Fruit fly (Drosophila melanogaster): ENCODE results near the gene CG31441.

The CG31441 gene

DNA sequence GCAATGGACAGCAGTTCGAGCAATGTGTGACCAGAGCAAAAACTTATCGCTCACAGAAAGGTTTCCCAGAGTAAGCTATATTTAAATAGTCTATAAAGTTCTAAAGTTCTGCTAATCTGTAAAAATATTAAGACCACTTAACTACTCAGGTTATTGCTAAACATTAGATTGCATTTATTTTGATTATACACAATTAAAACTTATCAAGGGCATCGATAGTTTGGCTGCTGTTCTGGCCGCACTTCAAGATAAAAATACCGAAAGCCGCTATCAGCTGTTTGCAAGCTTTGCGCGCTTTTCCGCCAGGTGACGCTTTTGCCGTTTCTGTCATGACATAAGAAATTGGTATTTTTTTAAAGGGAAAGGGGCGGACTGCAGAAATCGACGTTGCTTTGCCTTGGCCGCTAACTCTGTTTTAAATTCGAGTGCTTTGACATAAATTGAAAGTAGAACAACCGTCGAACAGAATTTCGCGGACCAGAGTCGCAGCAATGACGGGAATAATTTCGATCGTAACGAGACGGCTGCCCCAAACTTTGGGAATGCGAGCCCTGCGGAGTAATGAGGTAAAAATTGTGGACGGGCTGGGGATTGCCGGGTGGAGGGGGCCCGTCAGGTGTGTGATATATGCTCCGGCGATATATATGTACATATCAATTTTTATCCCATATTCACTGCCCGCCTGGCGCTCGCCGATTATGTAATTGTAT lies 8.0 kb downstream of the CG31441 start, which contains the start of the genes CG17734 and CG5214 (continued):
- TF ChIP-seq GATAe (GFP tag; conservative IDR thresholded peaks at IDR 0.05) (peak; percentile 35; the same call in 1 of the 2 replicates), HLHmδ (GFP tag; optimal IDR thresholded peaks at IDR 0.05) (no peak), bigmax (GFP tag; optimal IDR thresholded peaks at IDR 0.05) (no peak), dpn (GFP tag; optimal IDR thresholded peaks at IDR 0.05) (peak; percentile 0 to 54), gem (tag; optimal IDR thresholded peaks at IDR 0.05) (peak; percentile 46), CG9876 (GFP tag; optimal IDR thresholded peaks at IDR 0.05) (peak; percentile 10), CHES-1-like (GFP tag; optimal IDR thresholded peaks at IDR 0.05) (peak; percentile 52), fu2 (GFP tag; optimal IDR thresholded peaks at IDR 0.05) (peak; percentile 34), Sry-δ (GFP tag; optimal IDR thresholded peaks at IDR 0.05) (peak; percentile 73), Hsf (GFP tag; optimal IDR thresholded peaks at IDR 0.05) (peak; percentile 44), CG11695 (GFP tag; IDR thresholded peaks at IDR 0.05) (no peak), CG34376 (GFP tag; optimal IDR thresholded peaks at IDR 0.05) (peak; percentile 32), MBD-R2 (GFP tag; IDR thresholded peaks at IDR 0.05) (peak; percentile 40; the same call in 1 of the 2 replicates), CG11085 (GFP tag; IDR thresholded peaks at IDR 0.05) (no peak), Myb (GFP tag; optimal IDR thresholded peaks at IDR 0.05) (peak; percentile 54), Opbp (GFP tag; IDR thresholded peaks at IDR 0.05; ENCODE audit: partially characterized antibody) (peak; percentile 69; the same call in 2 of the 3 replicates), CG2202 (tag; optimal IDR thresholded peaks at IDR 0.05) (no peak), CG13624 (GFP tag; optimal IDR thresholded peaks at IDR 0.05) (peak; percentile 23), kay (GFP tag; optimal IDR thresholded peaks at IDR 0.05) (peak; percentile 21), sim (GFP tag; IDR thresholded peaks at IDR 0.05) (no peak), lab (GFP tag; optimal IDR thresholded peaks at IDR 0.05) (no peak), ftz-f1 (GFP tag; optimal IDR thresholded peaks at IDR 0.05) (peak; percentile 98), gfzf (GFP tag; optimal IDR thresholded peaks at IDR 0.05) (peak; percentile 84), CG2712 (tag; optimal IDR thresholded peaks at IDR 0.05) (peak; percentile 26), CG4424 (GFP tag; optimal IDR thresholded peaks at IDR 0.05) (peak; percentile 27), lilli (GFP tag; optimal IDR thresholded peaks at IDR 0.05) (peak; percentile 48), chinmo (GFP tag; IDR thresholded peaks at IDR 0.05; ENCODE audit: partially characterized antibody) (0 out of 4 replicates have a peak, but pooled peaks have one; percentile 27), p53 (GFP tag; optimal IDR thresholded peaks at IDR 0.05) (no peak), CG1792 (GFP tag; optimal IDR thresholded peaks at IDR 0.05) (peak; percentile 24), her (GFP tag; optimal IDR thresholded peaks at IDR 0.05) (no peak), Atf3 (GFP tag; optimal IDR thresholded peaks at IDR 0.05) (peak; percentile 38), CG15514 (GFP tag; optimal IDR thresholded peaks at IDR 0.05) (peak; percentile 69), cwo (GFP tag; optimal IDR thresholded peaks at IDR 0.05) (no peak), Hr3 (GFP tag; optimal IDR thresholded peaks at IDR 0.05) (peak; percentile 65), amos (GFP tag; IDR thresholded peaks at IDR 0.05; ENCODE audit: partially characterized antibody) (peak; percentile 67; the same call in 1 of the 2 replicates), onecut (GFP tag; IDR thresholded peaks at IDR 0.05) (0 out of 2 replicates have a peak, but pooled peaks have one; percentile 13), Dek (tag; optimal IDR thresholded peaks at IDR 0.05) (peak; percentile 43), unc-4 (GFP tag; IDR thresholded peaks at IDR 0.05; ENCODE audit: partially characterized antibody) (peak; percentile 77), CG7357 (GFP tag; IDR thresholded peaks at IDR 0.05) (no peak), ranshi (GFP tag; IDR thresholded peaks at IDR 0.05) (0 out of 2 replicates have a peak, but pooled peaks have one; percentile 5), CG4617 (GFP tag; optimal IDR thresholded peaks at IDR 0.05; ENCODE audit: borderline replicate concordance) (peak; percentile 49), Nf-YC (tag; optimal IDR thresholded peaks at IDR 0.05) (peak; percentile 42), Scr (GFP tag; IDR thresholded peaks at IDR 0.05; ENCODE audit: partially characterized antibody) (peak; percentile 82), ato (GFP tag; IDR thresholded peaks at IDR 0.05; ENCODE audit: partially characterized antibody) (no peak), Deaf1 (tag; optimal IDR thresholded peaks at IDR 0.05) (peak; percentile 36), Dll (GFP tag; IDR thresholded peaks at IDR 0.05; ENCODE audit: partially characterized antibody) (peak; percentile 87), CG3995 (GFP tag; optimal IDR thresholded peaks at IDR 0.05) (peak; percentile 24), CG8290 (GFP tag; optimal IDR thresholded peaks at IDR 0.05) (peak; percentile 33), CG8290 (tag; optimal IDR thresholded peaks at IDR 0.05) (no peak)

All from whole organism, embryonic.